Worm (Caenorhabditis elegans) whole organism, L3 larva: ENCODE measurements around the gene arrd-22.
A peak's percentile ranks its signal among the peaks of the same experiment; 100 is the strongest.

Source experiments
- R02D3.7 ChIP-seq: fragments of 150-350 bp; optimal IDR thresholded peaks from 2 replicates; lab custom pipeline; 2014; ENCODE audit warnings: missing biosample characterization, missing genetic modification characterization
- ZK546.5 ChIP-seq: sonication (generic microtip); optimal IDR thresholded peaks from 2 replicates; lab custom pipeline; 2017; ENCODE audit warnings: missing biosample characterization, missing genetic modification characterization
- ama-1 ChIP-seq: fragments of 150-350 bp; optimal IDR thresholded peaks from 2 replicates; lab custom pipeline; 2018
- ceh-82 ChIP-seq: fragments of 150-350 bp; optimal IDR thresholded peaks from 2 replicates; lab custom pipeline; 2014; ENCODE audit warnings: missing biosample characterization, missing genetic modification characterization
- ceh-9 ChIP-seq: sonication (generic microtip); optimal IDR thresholded peaks from 2 replicates; lab custom pipeline; 2018; ENCODE audit warnings: missing biosample characterization, missing genetic modification characterization
- daf-12 ChIP-seq: fragments of 150-350 bp; optimal IDR thresholded peaks from 2 replicates; lab custom pipeline; 2014; ENCODE audit warnings: missing biosample characterization, missing genetic modification reagents, missing genetic modification characterization
- egl-27 ChIP-seq: sonication (generic microtip); optimal IDR thresholded peaks from 4 replicates; lab custom pipeline; 2017; ENCODE audit warnings: missing biosample characterization, missing genetic modification reagents, missing genetic modification characterization
- elt-3 ChIP-seq, 3 experiments: fragments of 150-350 bp in 1 of 3; sonication (generic microtip) in 2 of 3; optimal IDR thresholded peaks; 2 replicates in 2 of 3; 4 replicates in 1 of 3; lab custom pipeline; 2014 to 2017; ENCODE audit warnings: missing biosample characterization in 3 of 3, missing genetic modification characterization in 3 of 3
- fkh-2 ChIP-seq: fragments of 150-350 bp; optimal IDR thresholded peaks from 2 replicates; lab custom pipeline; 2014; ENCODE audit warnings: missing biosample characterization, missing genetic modification reagents, missing genetic modification characterization
- fos-1 ChIP-seq: fragments of 150-350 bp; optimal IDR thresholded peaks from 2 replicates; lab custom pipeline; 2014; ENCODE audit warnings: missing biosample characterization, missing genetic modification characterization
- hmg-11 ChIP-seq: sonication (generic microtip); optimal IDR thresholded peaks from 2 replicates; lab custom pipeline; 2016; ENCODE audit warnings: missing genetic modification characterization, missing compliant biosample characterization
- lin-15B ChIP-seq: fragments of 150-350 bp; optimal IDR thresholded peaks from 2 replicates; lab custom pipeline; 2014; ENCODE audit warnings: missing biosample characterization, missing genetic modification characterization
- lin-39 ChIP-seq: fragments of 150-350 bp; optimal IDR thresholded peaks from 2 replicates; lab custom pipeline; 2018; ENCODE audit warnings: missing biosample characterization, missing genetic modification reagents, missing genetic modification characterization
- nfya-1 ChIP-seq: sonication (generic microtip); optimal IDR thresholded peaks from 2 replicates; lab custom pipeline; 2017; ENCODE audit warnings: missing genetic modification characterization, mild to moderate bottlenecking, missing compliant biosample characterization, antibody characterized with exemption, moderate library complexity; ENCODE audit not compliant: insufficient read depth
- nhr-11 ChIP-seq: fragments of 150-350 bp; optimal IDR thresholded peaks from 2 replicates; lab custom pipeline; 2014; ENCODE audit warnings: missing biosample characterization, missing genetic modification characterization
- nhr-12 ChIP-seq: fragments of 150-350 bp; optimal IDR thresholded peaks from 2 replicates; lab custom pipeline; 2014; ENCODE audit warnings: missing biosample characterization, missing genetic modification characterization
- nhr-23 ChIP-seq: fragments of 150-350 bp; optimal IDR thresholded peaks from 2 replicates; lab custom pipeline; 2014; ENCODE audit warnings: missing biosample characterization, missing genetic modification reagents, missing genetic modification characterization
- nhr-237 ChIP-seq: fragments of 150-350 bp; optimal IDR thresholded peaks from 2 replicates; lab custom pipeline; 2014; ENCODE audit warnings: missing biosample characterization, missing genetic modification characterization
- nhr-25 ChIP-seq: sonication (generic microtip); optimal IDR thresholded peaks from 2 replicates; lab custom pipeline; 2017; ENCODE audit warnings: missing biosample characterization, missing genetic modification characterization
- nhr-28 ChIP-seq: fragments of 150-350 bp; optimal IDR thresholded peaks from 2 replicates; lab custom pipeline; 2014; ENCODE audit warnings: missing biosample characterization, missing genetic modification characterization
- nhr-43 ChIP-seq: sonication (generic microtip); optimal IDR thresholded peaks from 2 replicates; lab custom pipeline; 2016; ENCODE audit warnings: mild to moderate bottlenecking, missing genetic modification characterization, missing compliant biosample characterization; ENCODE audit not compliant: poor library complexity, severe bottlenecking
- nhr-67 ChIP-seq: fragments of 150-350 bp; optimal IDR thresholded peaks from 2 replicates; lab custom pipeline; 2014; ENCODE audit warnings: missing biosample characterization, missing genetic modification characterization
- nhr-77 ChIP-seq: fragments of 150-350 bp; optimal IDR thresholded peaks from 2 replicates; lab custom pipeline; 2014; ENCODE audit warnings: missing biosample characterization, missing genetic modification characterization
- pha-4 ChIP-seq: fragments of 150-350 bp; optimal IDR thresholded peaks from 2 replicates; lab custom pipeline; 2014; ENCODE audit warnings: missing biosample characterization, missing genetic modification reagents, missing genetic modification characterization
- pqm-1 ChIP-seq: fragments of 150-350 bp; optimal IDR thresholded peaks from 2 replicates; lab custom pipeline; 2017; ENCODE audit warnings: missing biosample characterization, missing genetic modification characterization, inconsistent platforms
- sea-2 ChIP-seq: fragments of 150-350 bp; sonication (generic microtip); optimal IDR thresholded peaks from 4 replicates; lab custom pipeline; 2014; ENCODE audit warnings: missing biosample characterization, missing genetic modification reagents, missing genetic modification characterization
- skn-1 ChIP-seq: fragments of 150-350 bp; optimal IDR thresholded peaks from 2 replicates; lab custom pipeline; 2014; ENCODE audit warnings: missing biosample characterization, missing genetic modification characterization
- snpc-4 ChIP-seq: fragments of 150-350 bp; optimal IDR thresholded peaks from 2 replicates; lab custom pipeline; 2014; ENCODE audit warnings: missing biosample characterization, missing genetic modification characterization
- tbx-2 ChIP-seq: sonication (generic microtip); optimal IDR thresholded peaks from 2 replicates; lab custom pipeline; 2016; ENCODE audit warnings: mild to moderate bottlenecking, missing genetic modification characterization, missing compliant biosample characterization
- unc-62 ChIP-seq: fragments of 150-350 bp; sonication (generic microtip); optimal IDR thresholded peaks from 4 replicates; lab custom pipeline; 2014; ENCODE audit warnings: missing biosample characterization, missing genetic modification reagents, missing genetic modification characterization
- zag-1 ChIP-seq: fragments of 150-350 bp; optimal IDR thresholded peaks from 2 replicates; lab custom pipeline; 2014; ENCODE audit warnings: missing biosample characterization, missing genetic modification characterization
- ztf-11 ChIP-seq: fragments of 150-350 bp; optimal IDR thresholded peaks from 2 replicates; lab custom pipeline; 2014; ENCODE audit warnings: missing biosample characterization, missing genetic modification characterization

arrd-22 gene

DNA sequence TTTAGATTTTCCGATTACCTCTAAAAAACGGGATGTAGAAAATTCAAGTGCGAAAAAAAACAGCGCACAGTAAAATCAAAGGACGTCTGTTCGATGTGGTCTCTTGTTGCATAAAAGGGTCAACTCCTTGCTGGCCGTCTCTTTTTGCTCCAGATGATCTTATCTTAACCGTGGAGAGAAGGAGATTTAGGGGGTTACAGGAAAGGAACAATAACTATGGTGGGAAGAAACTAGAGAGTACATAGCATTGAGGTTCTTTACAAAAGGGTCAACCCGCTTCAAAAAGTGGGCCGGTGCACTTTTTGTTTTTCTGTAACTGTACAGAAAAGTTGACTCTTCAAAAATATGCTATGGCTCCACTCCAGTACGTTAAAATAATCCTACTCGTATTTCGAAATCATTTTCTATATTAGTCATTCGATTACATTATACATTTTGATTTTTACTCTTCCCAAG, 21.2 kb downstream of the arrd-22 start, which contains the start of the genes T20D4.19 and srj-9:
Gene T20D4.19, minus strand, starts transcription at position 101 of the 456 bp plus-strand sequence.
Gene srj-9, plus strand, starts transcription at position 406 of the 456 bp plus-strand sequence.
- no peak for TF ChIP-seq nhr-77 (tag; lab: Kevin White, UChicago)
- TF ChIP-seq nhr-12 (tag; lab: Kevin White, UChicago): no peak
- no peak for TF ChIP-seq unc-62 (GFP tag; lab: Kevin White, UChicago)
- TF ChIP-seq nhr-67 (tag; lab: Kevin White, UChicago): no peak
- no peak for TF ChIP-seq hmg-11
- no peak for TF ChIP-seq nhr-23
- no peak for TF ChIP-seq fkh-2 (tag; lab: Kevin White, UChicago)
- TF ChIP-seq fos-1: no peak
- TF ChIP-seq lin-15B (tag; lab: Kevin White, UChicago): no peak
- TF ChIP-seq nfya-1 (tag; lab: Kevin White, UChicago): no peak
- TF ChIP-seq ceh-9 (tag; lab: Kevin White, UChicago): no peak

- no peak for TF ChIP-seq tbx-2
- no peak for TF ChIP-seq egl-27 (tag; lab: Kevin White, UChicago)
- no peak for TF ChIP-seq lin-15B (tag; lab: Kevin White, UChicago)
- no peak for TF ChIP-seq nhr-25 (tag; lab: Kevin White, UChicago)
- TF ChIP-seq ceh-82: no peak
- no peak for TF ChIP-seq nhr-11 (tag; lab: Kevin White, UChicago)
- TF ChIP-seq unc-62 (GFP tag; lab: Kevin White, UChicago): no peak
- no peak for TF ChIP-seq ama-1 (lab: Kevin White, UChicago)
Measured at ce11 chrV:3442609-3443008, 32.3 kb downstream of the arrd-22 start.

DNA sequence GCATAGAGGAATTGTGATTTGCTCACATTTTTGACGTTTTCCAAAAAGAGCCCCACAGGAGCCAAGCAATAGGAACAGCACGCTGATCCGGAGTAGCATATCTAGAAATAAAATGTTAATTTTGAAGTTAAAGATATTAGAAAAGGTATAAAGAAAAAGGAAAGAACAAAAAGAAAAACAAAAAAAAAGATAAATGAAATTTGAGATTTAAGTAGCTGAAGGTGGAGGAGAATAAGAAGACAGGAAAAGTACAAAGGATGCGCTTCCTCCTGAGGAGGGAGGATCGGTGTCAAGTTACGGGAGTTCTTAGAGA, 34.4 kb downstream of the arrd-22 start, which contains the start of gene cfz-2:
Gene cfz-2, minus strand, starts transcription at position 101 of the 313 bp plus-strand sequence.
- TF ChIP-seq nhr-12 (tag; lab: Kevin White, UChicago): no peak

- TF ChIP-seq daf-12 (tag; lab: Kevin White, UChicago) (no peak), ceh-9 (tag; lab: Kevin White, UChicago) (no peak), pha-4 (tag; lab: Kevin White, UChicago) (peak; percentile 10)
Measured at ce11 chrV:3445090-3445832, 34.9 kb downstream of the arrd-22 start.

ce11 chrV:3449810-3450209, 39.5 kb downstream of the arrd-22 start:
- TF ChIP-seq lin-15B (tag; lab: Kevin White, UChicago) (no peak), nhr-237 (tag; lab: Kevin White, UChicago) (no peak), ZK546.5 (no peak), tbx-2 (no peak), ama-1 (lab: Kevin White, UChicago) (no peak), snpc-4 (tag; lab: Kevin White, UChicago) (no peak)

ce11 chrV:3450351-3450750, 40.0 kb downstream of the arrd-22 start:
- TF ChIP-seq nhr-43 (tag; lab: Kevin White, UChicago) (no peak), lin-39 (tag; lab: Kevin White, UChicago) (no peak), zag-1 (tag; lab: Kevin White, UChicago) (no peak), nhr-28 (tag; lab: Kevin White, UChicago) (no peak), elt-3 (tag; optimal IDR thresholded peaks at IDR 0.05; lab: Kevin White, UChicago) (no peak), sea-2 (GFP tag; lab: Kevin White, UChicago) (no peak), snpc-4 (tag; lab: Kevin White, UChicago) (no peak), nhr-77 (tag; lab: Kevin White, UChicago) (no peak), skn-1 (no peak), daf-12 (tag; lab: Kevin White, UChicago) (no peak), pqm-1 (no peak), R02D3.7 (tag; lab: Kevin White, UChicago) (no peak), ztf-11 (no peak)
